Worm (Caenorhabditis elegans) whole organism, early embryonic: ENCODE data around the gene chil-23.

Experiments used
- F13C5.2 ChIP-seq: sonication (generic microtip); optimal IDR thresholded peaks from 2 replicates; lab custom pipeline; 2017; ENCODE audit warnings: mild to moderate bottlenecking, missing genetic modification characterization, inconsistent platforms, missing compliant biosample characterization
- ama-1 ChIP-seq: fragments of 150-350 bp; optimal IDR thresholded peaks from 2 replicates; lab custom pipeline; 2014
- ceh-13 ChIP-seq: fragments of 200-800 bp; sonication (Bioruptor generic); optimal IDR thresholded peaks from 2 replicates; lab custom pipeline; 2018; ENCODE audit warnings: mild to moderate bottlenecking, missing genetic modification characterization, missing compliant biosample characterization
- flt-1 ChIP-seq: fragments of 200-800 bp; sonication (Bioruptor generic); IDR thresholded peaks from 2 replicates; pipeline ENCODE4 v1.3.6; 2022; ENCODE audit warnings: missing genetic modification characterization, missing compliant biosample characterization
- hmbx-1 ChIP-seq: sonication (generic microtip); optimal IDR thresholded peaks from 2 replicates; lab custom pipeline; 2016; ENCODE audit warnings: mild to moderate bottlenecking, missing genetic modification characterization, missing compliant biosample characterization
- hmg-4 ChIP-seq: fragments of 200-800 bp; sonication (Bioruptor generic); optimal IDR thresholded peaks from 2 replicates; lab custom pipeline; 2018; ENCODE audit warnings: mild to moderate bottlenecking, missing genetic modification characterization, missing compliant biosample characterization
- hnd-1 ChIP-seq: sonication (generic microtip); optimal IDR thresholded peaks from 2 replicates; lab custom pipeline; 2016; ENCODE audit warnings: missing genetic modification characterization, missing compliant biosample characterization
- tbx-11 ChIP-seq: fragments of 200-800 bp; sonication (Bioruptor generic); IDR thresholded peaks from 2 replicates; pipeline ENCODE4 v1.3.6; 2022; ENCODE audit warnings: missing genetic modification characterization, missing compliant biosample characterization

- TF ChIP-seq ceh-13 (GFP tag; lab: Kevin White, UChicago) (no peak), ama-1 (no peak), flt-1 (no peak), F13C5.2 (tag; lab: Kevin White, UChicago) (no peak), hmg-4 (no peak), hnd-1 (tag; lab: Kevin White, UChicago) (no peak), tbx-11 (GFP tag; lab: Robert Waterston, UW) (no peak), hmbx-1 (tag; lab: Kevin White, UChicago) (no peak)
These were observed 26.6 kb downstream of the chil-23 start, which contains the start of gene chil-16 for ce11 chrII:9441838-9442237.
